Fruit fly (Drosophila melanogaster) Kc167 (cell line): ENCODE results near the gene CG14624.

Source experiments
- Myc ChIP-seq: fragments of >200 bp; optimal IDR thresholded peaks from 2 replicates; lab custom pipeline; 2017; ENCODE audit warnings: missing external identifiers
- Sin3A ChIP-seq: fragments of >200 bp; optimal IDR thresholded peaks from 2 replicates; lab custom pipeline; 2018; ENCODE audit warnings: missing external identifiers
- h ChIP-seq: fragments of >200 bp; optimal IDR thresholded peaks from 3 replicates; lab custom pipeline; 2018; ENCODE audit warnings: missing external identifiers
- insv ChIP-seq: fragments of >200 bp; optimal IDR thresholded peaks from 3 replicates; lab custom pipeline; 2018; ENCODE audit warnings: missing external identifiers
- psq ChIP-seq: fragments of >200 bp; optimal IDR thresholded peaks from 2 replicates; lab custom pipeline; 2017; ENCODE audit warnings: missing external identifiers
- ttk ChIP-seq: sonication (Bioruptor generic); optimal IDR thresholded peaks from 2 replicates; lab custom pipeline; 2017; ENCODE audit warnings: missing external identifiers

dm6 chrX:1203477-1203876 is 3.1 kb upstream of the CG14624 start, which contains the start of gene CG11381:
- TF ChIP-seq h (lab: Kevin White, UChicago) (no peak), psq (no peak), insv (no peak), Sin3A (lab: Kevin White, UChicago) (no peak), ttk (lab: Kevin White, UChicago) (no peak), Myc (lab: Kevin White, UChicago) (no peak)
